Worm (Caenorhabditis elegans): ENCODE data around the gene Y116A8C.469.
A peak's percentile ranks its signal among the peaks of the same experiment; 100 is the strongest.

The Y116A8C.469 gene

DNA sequence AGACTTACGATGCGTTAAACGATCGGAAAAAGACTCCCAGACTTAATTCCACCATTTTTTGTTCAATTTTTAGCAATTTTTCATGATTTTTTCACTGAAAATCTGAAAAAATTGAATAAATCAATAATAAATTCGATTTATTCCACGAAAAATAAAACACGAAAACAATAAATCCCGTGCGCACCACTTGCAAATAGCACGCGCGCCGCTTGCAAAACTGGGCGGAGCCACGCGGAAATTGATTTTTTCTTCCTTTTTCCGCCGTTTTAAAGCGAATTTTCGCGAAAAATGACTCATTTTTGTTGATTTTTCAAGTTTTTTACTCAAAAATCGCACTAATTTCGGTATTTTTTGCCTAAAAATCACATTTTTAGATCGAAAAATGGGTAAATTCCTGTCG lies 29.0 kb upstream of the Y116A8C.469 start, which contains the start of the genes Y116A8C.9 and arf-6 (continued):
- TF ChIP-seq nfya-1 (tag; optimal IDR thresholded peaks at IDR 0.05; ENCODE audit: borderline replicate concordance, insufficient read depth) (no peak), C06A6.2 (GFP tag; conservative IDR thresholded peaks at IDR 0.05) (no peak), F57C9.4 (tag; optimal IDR thresholded peaks at IDR 0.05) (no peak), let-607 (tag; optimal IDR thresholded peaks at IDR 0.05) (peak in 1 of 2 experiments; percentile 11), madf-6 (GFP tag; IDR thresholded peaks at IDR 0.05) (peak; percentile 56; the same call in 1 of the 2 replicates), lin-35 (GFP tag; optimal IDR thresholded peaks at IDR 0.05) (peak in 1 of 3 experiments; percentile 37), nhr-120 (GFP tag; IDR thresholded peaks at IDR 0.05) (no peak), C17E4.6 (GFP tag; IDR thresholded peaks at IDR 0.05) (no peak; the same call in 1 of the 2 replicates), aptf-3 (GFP tag; IDR thresholded peaks at IDR 0.05) (no peak), Y67H2A.10 (GFP tag; conservative IDR thresholded peaks at IDR 0.05) (no peak), Y53F4B.3 (GFP tag; IDR thresholded peaks at IDR 0.05) (no peak), F52B5.7 (tag; optimal IDR thresholded peaks at IDR 0.05) (no peak), mcd-1 (GFP tag; IDR thresholded peaks at IDR 0.05) (peak; percentile 53; the same call in 1 of the 2 replicates), K12H6.12 (tag; optimal IDR thresholded peaks at IDR 0.05) (peak; percentile 39), dpff-1 (tag; optimal IDR thresholded peaks at IDR 0.05) (no peak), T07F8.4 (tag; optimal IDR thresholded peaks at IDR 0.05) (no peak), Y79H2A.3 (GFP tag; conservative IDR thresholded peaks at IDR 0.05) (no peak), ama-1 (optimal IDR thresholded peaks at IDR 0.05) (no peak), ama-1 (GFP tag; optimal IDR thresholded peaks at IDR 0.05) (peak in 1 of 2 experiments; percentile 36), ZK185.1 (tag; optimal IDR thresholded peaks at IDR 0.05; ENCODE audit: poor library complexity, severe bottlenecking) (no peak), Y56A3A.18 (GFP tag; IDR thresholded peaks at IDR 0.05) (no peak), unc-130 (GFP tag; optimal IDR thresholded peaks at IDR 0.05) (peak; percentile 40), nhr-80 (tag; optimal IDR thresholded peaks at IDR 0.05) (no peak), rcor-1 (GFP tag; IDR thresholded peaks at IDR 0.05) (0 out of 2 replicates have a peak, but pooled peaks have one; percentile 20), rec-8 (tag; optimal IDR thresholded peaks at IDR 0.05) (peak in 1 of 2 experiments; percentile 1), ceh-79 (tag; optimal IDR thresholded peaks at IDR 0.05) (no peak), attf-5 (GFP tag; optimal IDR thresholded peaks at IDR 0.05) (peak; percentile 64), tbp1 (GFP tag; optimal IDR thresholded peaks at IDR 0.05) (peak; percentile 55), sea-2 (GFP tag; IDR thresholded peaks at IDR 0.05) (no peak), ztf-6 (GFP tag; IDR thresholded peaks at IDR 0.05) (no peak), F57A8.1 (GFP tag; optimal IDR thresholded peaks at IDR 0.05) (no peak), unc-62 (GFP tag; optimal IDR thresholded peaks at IDR 0.05) (no peak), nfyb-1 (GFP tag; IDR thresholded peaks at IDR 0.05) (0 out of 2 replicates have a peak, but pooled peaks have one; percentile 19), fkh-3 (tag; optimal IDR thresholded peaks at IDR 0.05) (no peak), lin-40 (tag; optimal IDR thresholded peaks at IDR 0.05) (peak; percentile 58), ceh-27 (GFP tag; optimal IDR thresholded peaks at IDR 0.05) (peak; percentile 56), lir-1 (GFP tag; conservative IDR thresholded peaks at IDR 0.05) (no peak), ceh-100 (GFP tag; IDR thresholded peaks at IDR 0.05) (peak; percentile 87), egrh-3 (GFP tag; IDR thresholded peaks at IDR 0.05) (no peak), egl-18 (GFP tag; IDR thresholded peaks at IDR 0.05) (no peak), mes-4 (tag; optimal IDR thresholded peaks at IDR 0.05) (no peak), dox-1 (GFP tag; IDR thresholded peaks at IDR 0.05) (peak; percentile 71), snpc-1.1 (tag; optimal IDR thresholded peaks at IDR 0.05; ENCODE audit: insufficient read depth) (peak; percentile 70), snpc-4 (GFP tag; optimal IDR thresholded peaks at IDR 0.05) (peak; percentile 77), snpc-4 (tag; optimal IDR thresholded peaks at IDR 0.05) (peak; percentile 7 to 89 (median 88)), gei-17 (GFP tag; optimal IDR thresholded peaks at IDR 0.05) (no peak), die-1 (tag; optimal IDR thresholded peaks at IDR 0.05) (no peak), aptf-2 (GFP tag; conservative IDR thresholded peaks at IDR 0.05) (no peak), ceh-58 (GFP tag; IDR thresholded peaks at IDR 0.05) (no peak)

All from whole organism, young adult.